Fruit fly (Drosophila melanogaster): ENCODE measurements around the gene cdm.

The cdm gene

DNA sequence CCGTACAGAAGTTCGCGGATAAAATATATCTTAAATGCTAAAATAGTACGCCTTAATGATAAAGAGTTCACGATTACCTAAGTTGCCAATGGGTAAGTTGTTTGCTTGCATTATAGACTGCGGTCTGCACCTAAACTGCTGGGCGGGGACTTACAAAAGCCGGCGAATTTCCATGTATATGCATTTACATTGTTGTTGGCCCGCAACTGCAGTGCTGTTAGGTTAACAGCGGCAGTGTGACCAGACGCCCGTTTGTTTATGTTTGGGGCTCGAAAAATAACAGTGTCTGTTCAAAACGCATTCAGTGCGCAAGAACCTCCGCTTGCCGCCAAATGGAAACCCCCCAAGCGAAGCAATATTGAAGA, 16.6 kb upstream of the cdm start:
- TF ChIP-seq EcR (GFP tag; optimal IDR thresholded peaks at IDR 0.05) (no peak), CG8478 (optimal IDR thresholded peaks at IDR 0.05) (no peak)

DNA sequence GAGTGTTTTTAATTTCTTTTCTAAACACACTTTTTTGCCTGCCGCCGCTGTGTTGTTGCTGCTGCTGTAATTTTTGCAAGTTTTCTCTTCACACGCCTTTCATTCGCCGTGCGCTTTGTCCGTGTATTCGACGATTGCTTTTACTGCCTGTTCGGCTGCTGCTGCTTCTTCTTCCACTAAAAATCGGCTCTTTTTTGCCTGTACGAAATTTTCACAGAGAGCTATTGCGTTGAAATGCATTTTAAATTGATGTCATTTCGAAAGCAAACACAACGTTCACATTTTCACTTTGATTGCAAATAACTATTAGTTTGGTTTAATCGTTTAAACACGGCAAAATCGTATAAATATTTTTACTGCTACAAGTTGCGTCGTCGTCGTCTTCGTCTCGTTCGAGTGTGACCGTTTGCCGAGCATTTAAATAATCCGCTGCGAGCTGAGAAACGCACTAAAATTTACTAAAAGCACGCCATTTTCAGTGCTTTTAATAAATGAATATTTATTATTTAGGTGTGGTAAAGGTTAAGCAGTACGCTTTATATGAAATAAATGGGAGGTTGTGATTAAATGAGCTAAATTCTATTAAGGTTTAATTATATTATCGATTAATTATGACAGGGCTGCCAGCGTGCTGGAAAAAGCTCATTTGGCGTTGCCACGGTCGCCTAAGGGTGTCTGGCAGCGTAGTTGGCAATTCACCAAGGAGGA, 16.1 kb upstream of the cdm start, which contains the start of the genes Ssdp and CG7985:
Ssdp (minus strand) TSS at position 419 of the 708 bp plus-strand sequence.
CG7985 (plus strand) TSS at position 681 of the 708 bp plus-strand sequence.
- TF ChIP-seq EcR (GFP tag; optimal IDR thresholded peaks at IDR 0.05) = no peak
- no peak for TF ChIP-seq Dll (optimal IDR thresholded peaks at IDR 0.05)
- no peak for TF ChIP-seq usp (GFP tag; optimal IDR thresholded peaks at IDR 0.05)
- TF ChIP-seq psq (optimal IDR thresholded peaks at IDR 0.05) = peak; percentile 59
- no peak for TF ChIP-seq pan (optimal IDR thresholded peaks at IDR 0.05)

DNA sequence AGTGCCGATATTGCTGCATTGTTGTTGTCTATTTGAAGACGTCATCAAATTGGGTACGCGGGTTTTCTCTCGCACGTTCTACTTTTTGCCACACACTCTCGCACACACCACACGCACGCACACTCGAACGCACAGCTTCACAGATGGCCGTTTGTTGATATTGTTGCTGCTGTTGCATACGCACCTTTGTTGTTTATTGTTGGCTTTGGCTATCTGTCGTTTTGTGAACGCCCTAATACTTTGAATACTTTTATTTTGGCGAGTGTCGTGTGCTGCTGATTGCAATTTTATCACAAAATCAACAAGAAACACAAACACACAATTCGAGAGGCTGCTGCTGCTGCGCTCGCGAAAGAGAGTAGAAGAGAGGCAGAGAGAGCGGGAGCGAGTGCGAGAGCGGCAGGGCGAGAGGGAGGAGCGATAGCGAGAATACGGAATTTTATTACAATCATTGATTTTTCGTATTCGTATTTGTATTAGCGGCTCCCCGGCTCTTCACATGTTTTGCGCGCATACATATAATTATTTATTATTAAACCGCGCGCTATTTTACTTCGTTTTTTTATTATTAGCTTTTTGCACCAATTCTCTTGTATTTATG, 15.3 kb upstream of the cdm start:
- no peak for TF ChIP-seq EcR (GFP tag; optimal IDR thresholded peaks at IDR 0.05)
- TF ChIP-seq Dll (optimal IDR thresholded peaks at IDR 0.05) = peak; percentile 97

DNA sequence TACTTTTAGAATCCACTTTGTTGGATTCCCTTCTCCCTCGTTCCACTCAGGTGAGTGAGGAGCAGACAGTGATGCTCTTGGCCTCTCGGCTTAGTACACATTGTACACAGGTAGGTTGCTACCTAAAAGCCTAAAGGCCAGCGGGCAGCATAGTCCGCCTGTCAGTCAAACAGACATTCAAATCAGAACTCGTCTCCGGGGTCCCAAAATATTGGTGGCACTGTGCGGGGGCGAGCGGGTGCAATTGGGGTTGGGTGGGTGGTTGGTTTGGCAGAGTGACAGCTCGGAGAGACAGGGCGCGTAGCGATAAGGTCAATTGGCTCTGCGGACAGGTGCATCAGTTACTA, 14.5 kb upstream of the cdm start:
- TF ChIP-seq psq (optimal IDR thresholded peaks at IDR 0.05) = no peak

DNA sequence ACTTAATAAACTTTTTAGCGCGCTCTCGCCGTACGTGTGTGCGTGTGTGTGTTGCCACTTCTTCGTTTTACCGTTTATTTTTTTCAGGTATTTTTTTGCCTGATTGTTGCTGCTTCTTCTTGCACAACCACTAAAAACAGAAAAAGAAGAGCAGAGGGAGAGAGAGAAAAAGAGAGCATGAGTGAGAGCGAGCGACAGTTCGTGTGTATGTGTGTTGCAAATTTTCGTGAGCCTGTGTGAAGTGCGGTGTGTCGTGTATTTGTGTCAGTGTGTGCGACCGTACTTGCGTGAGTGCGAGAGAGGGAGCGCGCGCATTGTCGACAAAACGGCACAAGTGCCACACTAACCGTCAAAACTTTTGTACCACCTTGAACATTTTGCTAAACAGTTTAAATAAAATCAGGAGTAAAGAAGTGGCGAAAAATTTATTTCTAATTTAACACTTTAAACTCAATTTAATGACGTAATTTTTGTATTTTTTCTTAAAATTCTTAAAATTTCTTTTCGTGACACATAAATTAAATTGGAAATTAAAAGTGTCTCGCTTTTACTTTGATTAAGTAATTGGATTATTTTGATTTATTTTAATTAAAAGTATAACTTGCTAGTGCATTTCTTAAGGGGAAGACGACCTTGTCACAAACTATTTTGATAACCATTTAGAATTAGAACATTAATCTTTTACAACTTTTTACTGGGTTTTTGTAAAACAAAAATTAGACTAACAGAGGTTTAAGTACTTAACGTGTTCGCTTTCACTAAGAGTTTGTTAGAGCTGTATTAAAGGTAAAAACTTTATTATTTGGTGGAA, 13.9 kb upstream of the cdm start:
- TF ChIP-seq EcR (GFP tag; optimal IDR thresholded peaks at IDR 0.05) (no peak), CG8478 (optimal IDR thresholded peaks at IDR 0.05) (peak; percentile 51), Dll (optimal IDR thresholded peaks at IDR 0.05) (peak; percentile 98)

DNA sequence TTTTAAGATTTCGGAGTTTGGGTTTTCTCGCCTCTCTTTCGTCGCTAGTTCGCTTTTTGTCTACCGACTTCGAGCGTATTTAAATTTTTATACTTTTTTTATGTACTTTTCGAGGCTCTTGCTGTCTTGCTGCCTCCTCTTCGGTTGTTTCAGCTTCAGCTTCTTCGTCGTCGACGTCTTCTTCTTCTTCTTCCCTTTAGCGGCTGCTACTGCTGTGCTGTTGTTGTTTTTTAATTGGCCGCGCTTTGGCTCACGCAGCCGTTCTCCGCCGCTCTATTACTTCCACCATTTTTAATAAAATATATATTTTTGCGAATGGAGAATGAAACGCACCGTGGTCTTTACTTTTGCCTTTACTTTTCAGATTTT, 13.3 kb upstream of the cdm start:
- TF ChIP-seq CG8478 (optimal IDR thresholded peaks at IDR 0.05) (no peak), psq (optimal IDR thresholded peaks at IDR 0.05) (no peak), Dll (optimal IDR thresholded peaks at IDR 0.05) (no peak), EcR (GFP tag; optimal IDR thresholded peaks at IDR 0.05) (no peak), pan (optimal IDR thresholded peaks at IDR 0.05) (no peak), usp (GFP tag; optimal IDR thresholded peaks at IDR 0.05) (no peak)

DNA sequence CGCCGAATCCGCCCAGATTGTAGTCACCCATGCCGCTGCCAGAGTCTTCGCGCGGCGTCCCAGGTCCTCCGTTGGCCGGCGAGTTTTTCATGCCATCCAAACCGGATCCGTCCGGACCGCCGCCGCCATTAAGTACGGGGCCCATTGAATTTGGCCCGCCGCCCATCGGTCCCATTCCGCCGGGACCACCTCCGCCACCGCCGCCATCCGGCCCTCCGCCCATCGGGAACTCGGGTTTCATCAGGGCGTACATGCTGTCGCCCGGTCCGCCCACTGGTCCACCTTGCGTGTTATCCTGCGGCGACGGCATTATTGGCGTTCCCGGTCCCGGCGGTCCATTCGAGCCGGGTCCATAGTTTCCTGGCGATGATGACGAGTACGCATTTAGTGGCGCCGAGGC, 12.0 kb upstream of the cdm start:
- no peak for TF ChIP-seq CG8478 (optimal IDR thresholded peaks at IDR 0.05)
- no peak for TF ChIP-seq pan (optimal IDR thresholded peaks at IDR 0.05)
- no peak for TF ChIP-seq EcR (GFP tag; optimal IDR thresholded peaks at IDR 0.05)
- TF ChIP-seq usp (GFP tag; optimal IDR thresholded peaks at IDR 0.05) = no peak
- no peak for TF ChIP-seq psq (optimal IDR thresholded peaks at IDR 0.05)
- no peak for TF ChIP-seq Dll (optimal IDR thresholded peaks at IDR 0.05)

DNA sequence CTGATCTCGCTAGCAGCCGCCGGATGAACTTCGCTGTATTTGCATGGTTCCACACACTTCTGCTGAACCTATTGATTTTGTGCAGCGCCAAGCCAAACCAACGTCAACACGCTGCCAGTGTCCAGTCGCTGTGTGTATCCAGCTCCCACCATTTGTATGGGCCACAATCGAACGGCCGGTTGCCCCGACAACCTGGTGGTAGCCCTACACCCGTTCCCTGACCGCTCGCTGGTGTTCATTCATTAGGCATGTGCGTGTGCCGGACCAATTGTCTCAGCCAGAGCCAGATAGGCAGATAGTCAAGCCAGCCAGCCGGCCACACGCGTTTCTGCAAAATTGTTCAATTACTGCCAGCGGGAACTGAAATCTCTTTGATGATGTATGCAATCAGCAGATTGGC, 8.6 kb upstream of the cdm start, which contains the start of gene CG14313:
CG14313 (minus strand) TSS at position 101 of the 400 bp plus-strand sequence.
- TF ChIP-seq Dll (optimal IDR thresholded peaks at IDR 0.05) (no peak), pan (optimal IDR thresholded peaks at IDR 0.05) (no peak), CG8478 (optimal IDR thresholded peaks at IDR 0.05) (no peak)

DNA sequence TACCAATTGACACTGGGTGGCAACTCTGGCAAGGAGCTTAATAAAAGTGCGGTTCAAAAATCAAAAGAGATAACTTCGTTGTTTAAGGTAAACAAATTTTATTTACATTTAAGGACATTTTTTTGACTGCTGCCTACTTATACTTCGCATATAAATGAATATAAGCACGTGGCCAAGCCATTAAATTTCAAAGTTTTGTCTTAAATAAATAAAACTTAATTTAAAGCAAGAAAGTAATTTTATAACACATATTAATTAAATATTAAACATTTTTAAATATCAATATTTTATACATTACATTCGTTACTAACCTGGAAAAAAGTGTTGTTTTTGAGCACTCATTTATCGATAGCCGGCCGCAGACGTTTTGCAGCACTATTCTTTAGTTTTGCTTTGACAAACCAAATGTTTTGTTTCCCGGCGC, 5.4 kb upstream of the cdm start, which contains the start of the genes CG12321 and MED17:
CG12321 (minus strand) TSS at position 6 of the 424 bp plus-strand sequence.
MED17 (plus strand) TSS at position 371 of the 424 bp plus-strand sequence.
- TF ChIP-seq CG8478 (optimal IDR thresholded peaks at IDR 0.05) (no peak), EcR (GFP tag; optimal IDR thresholded peaks at IDR 0.05) (no peak), usp (GFP tag; optimal IDR thresholded peaks at IDR 0.05) (no peak), psq (optimal IDR thresholded peaks at IDR 0.05) (no peak), Dll (optimal IDR thresholded peaks at IDR 0.05) (no peak), pan (optimal IDR thresholded peaks at IDR 0.05) (no peak)

DNA sequence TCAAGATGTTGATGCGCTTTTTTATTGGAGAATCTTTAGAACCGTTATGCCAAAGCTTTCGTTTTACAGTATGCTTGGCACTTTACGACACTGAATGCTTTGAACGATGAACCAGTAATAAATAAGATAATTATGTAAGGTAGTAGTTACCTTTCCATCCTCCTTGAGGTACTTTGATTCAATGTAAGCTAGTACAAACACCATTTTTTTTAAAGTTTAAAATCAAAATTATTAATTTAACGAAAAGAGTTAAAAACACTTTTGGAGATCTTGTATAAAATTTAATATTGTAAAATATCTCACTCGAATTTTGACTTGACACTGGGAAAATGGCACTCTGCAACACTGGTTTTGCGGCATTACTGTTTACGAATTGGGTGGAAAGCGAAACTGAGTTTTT, 2.1 kb upstream of the cdm start, which contains the start of the genes Arp5 and CG7208:
Arp5 (plus strand) TSS at position 114 of the 400 bp plus-strand sequence.
CG7208 (minus strand) TSS at position 331 of the 400 bp plus-strand sequence.
- TF ChIP-seq Dll (optimal IDR thresholded peaks at IDR 0.05) (no peak), CG8478 (optimal IDR thresholded peaks at IDR 0.05) (no peak), pan (optimal IDR thresholded peaks at IDR 0.05) (no peak), usp (GFP tag; optimal IDR thresholded peaks at IDR 0.05) (no peak), psq (optimal IDR thresholded peaks at IDR 0.05) (no peak), EcR (GFP tag; optimal IDR thresholded peaks at IDR 0.05) (no peak)

DNA sequence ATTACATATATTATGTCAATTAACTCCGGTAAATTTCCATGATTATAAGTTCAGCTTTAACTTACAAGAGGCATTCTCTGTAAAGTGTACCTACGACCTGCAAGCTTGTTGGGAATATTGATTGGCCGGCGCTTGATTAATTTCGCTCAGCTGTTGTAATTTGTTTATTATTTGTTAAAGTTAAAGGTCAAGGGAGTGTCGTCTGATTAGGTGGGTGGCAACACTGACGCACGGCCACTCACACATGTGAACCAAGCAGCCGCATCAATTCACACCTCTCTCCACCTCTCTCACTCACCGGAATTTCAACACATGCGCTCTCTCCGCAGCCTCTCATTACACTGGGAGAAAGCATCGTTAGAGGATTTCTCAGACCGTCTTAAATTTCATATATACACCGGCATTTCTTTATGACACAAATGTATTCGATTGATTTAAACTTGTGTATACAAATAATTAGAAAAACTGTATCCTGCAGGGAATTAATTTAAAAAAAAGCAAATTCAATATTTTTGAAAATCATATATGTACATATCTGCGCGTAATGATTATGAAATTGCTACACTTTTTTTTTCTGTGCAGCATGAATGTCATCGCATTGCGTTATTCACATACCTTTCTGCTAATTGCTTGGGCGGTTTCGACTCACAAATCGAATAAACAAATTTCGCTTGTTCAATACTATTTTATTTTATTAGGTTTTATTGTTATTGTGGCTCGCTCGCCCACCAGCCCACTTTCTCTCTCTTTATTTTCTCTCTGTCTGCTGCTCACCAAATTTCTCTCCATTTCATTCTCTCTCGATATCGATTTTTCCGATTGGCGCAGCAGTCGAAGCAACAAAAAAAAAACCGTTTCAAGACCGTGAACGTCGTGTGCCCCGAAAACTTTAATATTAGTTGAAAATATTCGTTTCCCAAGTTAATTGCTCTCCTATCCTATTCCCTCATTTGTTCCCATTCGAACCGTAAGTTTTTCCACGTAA, 11.0 kb downstream of the cdm start:
- no peak for TF ChIP-seq Dll (optimal IDR thresholded peaks at IDR 0.05)
- TF ChIP-seq psq (optimal IDR thresholded peaks at IDR 0.05) = no peak
- TF ChIP-seq pan (optimal IDR thresholded peaks at IDR 0.05) = no peak
- TF ChIP-seq usp (GFP tag; optimal IDR thresholded peaks at IDR 0.05) = no peak
- TF ChIP-seq EcR (GFP tag; optimal IDR thresholded peaks at IDR 0.05) = no peak
- no peak for TF ChIP-seq CG8478 (optimal IDR thresholded peaks at IDR 0.05)
